Fruit fly (Drosophila melanogaster): ENCODE data around the gene CG15399.

Gene CG15399

dm6 chr2L:2748480-2749143 is 23.0 kb downstream of the CG15399 start (continued):
- TF ChIP-seq sqz (GFP tag; optimal IDR thresholded peaks at IDR 0.05) (peak; percentile 73), wor (GFP tag; IDR thresholded peaks at IDR 0.05) (no peak; the same call in 1 of the 2 replicates), nom (GFP tag; optimal IDR thresholded peaks at IDR 0.05) (peak; percentile 81), aop (GFP tag; IDR thresholded peaks at IDR 0.05) (peak; percentile 61; the same call in 1 of the 2 replicates), CG8290 (GFP tag; optimal IDR thresholded peaks at IDR 0.05) (peak; percentile 82), CG8290 (tag; optimal IDR thresholded peaks at IDR 0.05) (peak; percentile 94 to 96), CG4617 (GFP tag; optimal IDR thresholded peaks at IDR 0.05; ENCODE audit: borderline replicate concordance) (peak; percentile 80), CG17359 (tag; optimal IDR thresholded peaks at IDR 0.05) (peak; percentile 76), pita (GFP tag; optimal IDR thresholded peaks at IDR 0.05) (no peak), Dp (GFP tag; optimal IDR thresholded peaks at IDR 0.05) (peak; percentile 84), bigmax (GFP tag; optimal IDR thresholded peaks at IDR 0.05) (peak; percentile 53), CG9817 (tag; optimal IDR thresholded peaks at IDR 0.05) (peak; percentile 89), lbe (GFP tag; optimal IDR thresholded peaks at IDR 0.05) (peak; percentile 79), CG32532 (GFP tag; IDR thresholded peaks at IDR 0.05) (peak; percentile 94), CG12769 (tag; optimal IDR thresholded peaks at IDR 0.05) (no peak), Sox100B (GFP tag; optimal IDR thresholded peaks at IDR 0.05) (peak; percentile 84), Eip74EF (GFP tag; optimal IDR thresholded peaks at IDR 0.05) (peak in 1 of 2 experiments; percentile 4), CG6791 (GFP tag; IDR thresholded peaks at IDR 0.05; ENCODE audit: partially characterized antibody) (no peak), CG6654 (GFP tag; optimal IDR thresholded peaks at IDR 0.05) (peak; percentile 56), ci (GFP tag; IDR thresholded peaks at IDR 0.05) (peak; percentile 87), CG8388 (GFP tag; optimal IDR thresholded peaks at IDR 0.05) (peak; percentile 87), croc (GFP tag; conservative IDR thresholded peaks at IDR 0.05) (peak; percentile 68), mam (GFP tag; optimal IDR thresholded peaks at IDR 0.05) (peak; percentile 90), BtbVII (GFP tag; optimal IDR thresholded peaks at IDR 0.05) (peak; percentile 81), pzg (GFP tag; optimal IDR thresholded peaks at IDR 0.05) (peak; percentile 93), CG15696 (tag; optimal IDR thresholded peaks at IDR 0.05) (peak; percentile 58), CG7963 (GFP tag; IDR thresholded peaks at IDR 0.05; ENCODE audit: partially characterized antibody) (peak; percentile 35; the same call in 1 of the 3 replicates), Camta (GFP tag; optimal IDR thresholded peaks at IDR 0.05) (peak; percentile 70), Hmx (GFP tag; optimal IDR thresholded peaks at IDR 0.05) (no peak), CG34224 (GFP tag; IDR thresholded peaks at IDR 0.05; ENCODE audit: partially characterized antibody) (no peak; the same call in 2 of the 3 replicates), Atf3 (GFP tag; optimal IDR thresholded peaks at IDR 0.05) (peak; percentile 56), CG6254 (GFP tag; optimal IDR thresholded peaks at IDR 0.05) (no peak), Atf6 (GFP tag; IDR thresholded peaks at IDR 0.05) (peak; percentile 81), ara (GFP tag; IDR thresholded peaks at IDR 0.05) (peak; percentile 76), gsb-n (tag; optimal IDR thresholded peaks at IDR 0.05) (peak; percentile 91), HLH3B (GFP tag; IDR thresholded peaks at IDR 0.05) (peak; percentile 88), CG18476 (GFP tag; optimal IDR thresholded peaks at IDR 0.05) (peak; percentile 73), hth (optimal IDR thresholded peaks at IDR 0.05) (no peak), CG7987 (GFP tag; optimal IDR thresholded peaks at IDR 0.05) (peak; percentile 85), dmrt11E (tag; optimal IDR thresholded peaks at IDR 0.05) (peak; percentile 79), Nf-YB (GFP tag; optimal IDR thresholded peaks at IDR 0.05) (peak; percentile 67), Gug (GFP tag; IDR thresholded peaks at IDR 0.05) (peak; percentile 92), CG15269 (tag; optimal IDR thresholded peaks at IDR 0.05) (peak; percentile 90), CG9876 (GFP tag; optimal IDR thresholded peaks at IDR 0.05) (peak; percentile 74), danr (GFP tag; IDR thresholded peaks at IDR 0.05) (peak; percentile 75), nau (GFP tag; optimal IDR thresholded peaks at IDR 0.05) (no peak), Jarid2 (GFP tag; optimal IDR thresholded peaks at IDR 0.05) (peak; percentile 45), CG6689 (GFP tag; IDR thresholded peaks at IDR 0.05) (peak; percentile 91), jumu (GFP tag; optimal IDR thresholded peaks at IDR 0.05) (peak; percentile 80)

Data from whole organism, embryonic.